Fruit fly (Drosophila melanogaster): ENCODE results near the gene Coq4.
A peak's percentile ranks its signal among the peaks of the same experiment; 100 is the strongest.

Coq4 gene

DNA sequence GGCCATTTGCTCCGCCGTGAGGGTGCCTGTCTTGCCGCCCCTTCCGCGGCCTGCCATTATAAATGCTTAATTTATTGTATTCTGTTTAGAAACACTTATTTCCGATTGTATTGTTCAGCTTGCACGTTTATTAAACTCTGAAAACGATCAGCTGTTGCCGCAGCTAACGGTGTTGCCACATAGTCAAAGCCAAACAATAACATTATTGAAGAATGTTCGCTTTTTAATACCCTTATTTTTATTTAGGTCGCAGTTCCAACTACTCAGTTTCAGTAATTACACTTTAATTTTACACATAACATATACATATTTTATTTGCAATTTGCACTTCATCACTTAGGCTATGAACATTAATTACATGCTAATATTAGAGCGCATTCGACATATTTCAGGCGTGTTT is 6.4 kb downstream of the Coq4 start, which contains the start of gene Polr3G:
Gene Polr3G (minus strand): TSS at position 118 of the 400 bp plus-strand sequence.
- no peak for TF ChIP-seq wdn (GFP tag; IDR thresholded peaks at IDR 0.05)
- TF ChIP-seq fd102C (GFP tag; optimal IDR thresholded peaks at IDR 0.05): no peak
- TF ChIP-seq gsb-n (tag; optimal IDR thresholded peaks at IDR 0.05): no peak
- TF ChIP-seq HHEX (GFP tag; optimal IDR thresholded peaks at IDR 0.05): no peak
- no peak for TF ChIP-seq CG12299 (tag; optimal IDR thresholded peaks at IDR 0.05)
- TF ChIP-seq al (GFP tag; IDR thresholded peaks at IDR 0.05): no peak
- TF ChIP-seq CG10267 (tag; optimal IDR thresholded peaks at IDR 0.05): peak; percentile 10
- peak; percentile 99 for TF ChIP-seq D19A (tag; optimal IDR thresholded peaks at IDR 0.05)
- peak; percentile 4 for TF ChIP-seq gcm (GFP tag; optimal IDR thresholded peaks at IDR 0.05)
- no peak for TF ChIP-seq Abd-B (GFP tag; optimal IDR thresholded peaks at IDR 0.05)
- TF ChIP-seq sug (tag; optimal IDR thresholded peaks at IDR 0.05): peak; percentile 26
- TF ChIP-seq CG32772 (GFP tag; IDR thresholded peaks at IDR 0.05): no peak
- no peak for TF ChIP-seq CG4404 (GFP tag; IDR thresholded peaks at IDR 0.05)
- no peak for TF ChIP-seq Camta (GFP tag; optimal IDR thresholded peaks at IDR 0.05)
- TF ChIP-seq row (GFP tag; IDR thresholded peaks at IDR 0.05): peak; percentile 83
- TF ChIP-seq CG10431 (GFP tag; optimal IDR thresholded peaks at IDR 0.05): no peak
- TF ChIP-seq Nf-YC (tag; optimal IDR thresholded peaks at IDR 0.05): peak; percentile 33
- no peak for TF ChIP-seq D19B (GFP tag; optimal IDR thresholded peaks at IDR 0.05)
- TF ChIP-seq zf30C (GFP tag; optimal IDR thresholded peaks at IDR 0.05): no peak
- no peak for TF ChIP-seq CG34224 (GFP tag; IDR thresholded peaks at IDR 0.05; ENCODE audit: partially characterized antibody)
- TF ChIP-seq CG10565 (GFP tag; optimal IDR thresholded peaks at IDR 0.05): no peak
- TF ChIP-seq slbo (GFP tag; IDR thresholded peaks at IDR 0.05): peak; percentile 51
- no peak for TF ChIP-seq Eip74EF (GFP tag; optimal IDR thresholded peaks at IDR 0.05)
- peak; percentile 16 for TF ChIP-seq CG13894 (tag; optimal IDR thresholded peaks at IDR 0.05)
- no peak for TF ChIP-seq tna (GFP tag; IDR thresholded peaks at IDR 0.05; ENCODE audit: partially characterized antibody)
- peak; percentile 40 for TF ChIP-seq Hsf (GFP tag; optimal IDR thresholded peaks at IDR 0.05)
- no peak for TF ChIP-seq sd (tag; optimal IDR thresholded peaks at IDR 0.05)
- no peak for TF ChIP-seq jumu (GFP tag; optimal IDR thresholded peaks at IDR 0.05)
- TF ChIP-seq CG18764 (GFP tag; optimal IDR thresholded peaks at IDR 0.05): no peak
- no peak for TF ChIP-seq CG8478 (optimal IDR thresholded peaks at IDR 0.05)
- no peak for TF ChIP-seq Tbp (GFP tag; optimal IDR thresholded peaks at IDR 0.05)
- no peak for TF ChIP-seq chn (GFP tag; optimal IDR thresholded peaks at IDR 0.05)
- no peak for TF ChIP-seq h (optimal IDR thresholded peaks at IDR 0.05)
- peak; percentile 44; the same call in 1 of the 2 replicates for TF ChIP-seq vvl (GFP tag; IDR thresholded peaks at IDR 0.05)
- TF ChIP-seq bsh (GFP tag; optimal IDR thresholded peaks at IDR 0.05): peak in 1 of 2 experiments; percentile 11
- no peak for TF ChIP-seq slou (GFP tag; optimal IDR thresholded peaks at IDR 0.05)
- TF ChIP-seq CG9932 (GFP tag; IDR thresholded peaks at IDR 0.05): peak; percentile 16; the same call in 1 of the 2 replicates
- TF ChIP-seq MBD-R2 (GFP tag; IDR thresholded peaks at IDR 0.05): peak; percentile 92
- TF ChIP-seq Dad (GFP tag; optimal IDR thresholded peaks at IDR 0.05): no peak
- peak; percentile 53 for TF ChIP-seq CG2120 (GFP tag; optimal IDR thresholded peaks at IDR 0.05)
- peak; percentile 49 for TF ChIP-seq CG12391 (tag; optimal IDR thresholded peaks at IDR 0.05)
- TF ChIP-seq CG30020 (tag; optimal IDR thresholded peaks at IDR 0.05): peak; percentile 14
- no peak for TF ChIP-seq Gsc (GFP tag; IDR thresholded peaks at IDR 0.05)
- TF ChIP-seq ttk (GFP tag; IDR thresholded peaks at IDR 0.05): no peak
- TF ChIP-seq lilli (GFP tag; optimal IDR thresholded peaks at IDR 0.05): peak; percentile 48
- TF ChIP-seq CG32767 (GFP tag; IDR thresholded peaks at IDR 0.05): no peak
- TF ChIP-seq pum (GFP tag; optimal IDR thresholded peaks at IDR 0.05): no peak
- no peak for TF ChIP-seq Lim3 (GFP tag; IDR thresholded peaks at IDR 0.05)
- no peak for TF ChIP-seq tll (GFP tag; optimal IDR thresholded peaks at IDR 0.05)
- no peak for TF ChIP-seq dan (GFP tag; IDR thresholded peaks at IDR 0.05)
- peak; percentile 8 for TF ChIP-seq Six4 (GFP tag; optimal IDR thresholded peaks at IDR 0.05)
- no peak for TF ChIP-seq CG1602 (GFP tag; optimal IDR thresholded peaks at IDR 0.05)
